Worm (Caenorhabditis elegans): ENCODE data around the gene col-173.

Gene col-173

DNA sequence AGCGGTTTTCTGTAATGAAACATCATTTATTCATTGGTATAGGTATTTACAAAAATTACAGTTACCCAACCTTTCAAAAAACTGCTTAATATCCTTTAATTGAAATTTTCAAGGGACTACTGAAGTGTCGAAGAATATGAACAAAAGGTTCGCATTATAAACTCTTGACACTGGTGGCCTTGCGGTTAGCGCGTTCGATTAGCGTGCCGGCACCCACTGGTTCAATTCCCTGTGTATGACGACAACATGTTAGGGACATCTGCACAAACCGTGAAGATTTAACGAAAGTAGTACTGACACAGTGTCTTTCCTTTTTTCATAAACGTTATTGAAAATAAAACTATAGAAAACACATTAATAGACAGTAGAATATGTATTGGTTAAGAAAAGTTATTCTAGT, 9.6 kb downstream of the col-173 start (continued):
- TF ChIP-seq lir-1 (GFP tag; conservative IDR thresholded peaks at IDR 0.05) (no peak), attf-6 (GFP tag; IDR thresholded peaks at IDR 0.05) (peak; percentile 79), rpc-1 (optimal IDR thresholded peaks at IDR 0.05) (peak; percentile 93), rpc-1 (tag; optimal IDR thresholded peaks at IDR 0.05) (peak; percentile 89), B0336.3 (GFP tag; IDR thresholded peaks at IDR 0.05) (no peak; the same call in none of the 2 replicates), lin-26 (GFP tag; IDR thresholded peaks at IDR 0.05) (peak; percentile 96), dpff-1 (tag; optimal IDR thresholded peaks at IDR 0.05) (no peak), somi-1 (GFP tag; optimal IDR thresholded peaks at IDR 0.05) (peak; percentile 69), ceh-58 (GFP tag; IDR thresholded peaks at IDR 0.05) (peak; percentile 82; the same call in 1 of the 2 replicates), ceh-27 (GFP tag; optimal IDR thresholded peaks at IDR 0.05) (peak; percentile 77), F39B2.1 (GFP tag; IDR thresholded peaks at IDR 0.05) (0 out of 2 replicates have a peak, but pooled peaks have one; percentile 31), ztf-28 (GFP tag; IDR thresholded peaks at IDR 0.05) (0 out of 2 replicates have a peak, but pooled peaks have one; percentile 44), F55B11.4 (tag; optimal IDR thresholded peaks at IDR 0.05; ENCODE audit: borderline replicate concordance, insufficient read depth) (peak; percentile 30), tbp1 (GFP tag; optimal IDR thresholded peaks at IDR 0.05) (peak; percentile 94), Y67H2A.10 (GFP tag; conservative IDR thresholded peaks at IDR 0.05) (0 out of 2 replicates have a peak, but pooled peaks have one; percentile 19), die-1 (tag; optimal IDR thresholded peaks at IDR 0.05) (peak; percentile 96), lin-35 (GFP tag; optimal IDR thresholded peaks at IDR 0.05) (peak in 1 of 3 experiments; percentile 76), pha-4 (tag; optimal IDR thresholded peaks at IDR 0.05) (no peak), ztf-22 (GFP tag; optimal IDR thresholded peaks at IDR 0.05) (peak; percentile 65), dox-1 (GFP tag; IDR thresholded peaks at IDR 0.05) (peak; percentile 90), tlf-1 (GFP tag; optimal IDR thresholded peaks at IDR 0.05) (peak; percentile 54), ets-4 (GFP tag; optimal IDR thresholded peaks at IDR 0.05) (peak; percentile 61), unc-62 (GFP tag; optimal IDR thresholded peaks at IDR 0.05) (no peak), lag-1 (GFP tag; IDR thresholded peaks at IDR 0.05) (no peak), mes-4 (tag; optimal IDR thresholded peaks at IDR 0.05) (peak; percentile 91), B0019.2 (GFP tag; conservative IDR thresholded peaks at IDR 0.05) (no peak), attf-5 (GFP tag; optimal IDR thresholded peaks at IDR 0.05) (peak; percentile 57), F37B4.10 (GFP tag; IDR thresholded peaks at IDR 0.05) (0 out of 2 replicates have a peak, but pooled peaks have one; percentile 42), ztf-26 (tag; optimal IDR thresholded peaks at IDR 0.05) (peak; percentile 65), bed-1 (GFP tag; IDR thresholded peaks at IDR 0.05) (0 out of 2 replicates have a peak, but pooled peaks have one; percentile 66), F57C9.4 (tag; optimal IDR thresholded peaks at IDR 0.05) (peak; percentile 33), madf-8 (GFP tag; conservative IDR thresholded peaks at IDR 0.05) (no peak), nhr-120 (GFP tag; IDR thresholded peaks at IDR 0.05) (peak; percentile 90; the same call in 1 of the 2 replicates), efl-1 (GFP tag; optimal IDR thresholded peaks at IDR 0.05) (peak; percentile 23), F33H1.4 (GFP tag; IDR thresholded peaks at IDR 0.05) (no peak), dpl-1 (GFP tag; optimal IDR thresholded peaks at IDR 0.05) (no peak), zfh-2 (GFP tag; conservative IDR thresholded peaks at IDR 0.05) (no peak), F23B12.7 (tag; optimal IDR thresholded peaks at IDR 0.05; ENCODE audit: insufficient read depth) (peak; percentile 57), F49E8.2 (tag; optimal IDR thresholded peaks at IDR 0.05; ENCODE audit: insufficient read depth) (peak; percentile 14), hmg-1.2 (GFP tag; IDR thresholded peaks at IDR 0.05) (peak; percentile 83), nfya-1 (tag; optimal IDR thresholded peaks at IDR 0.05; ENCODE audit: borderline replicate concordance, insufficient read depth) (no peak), F57A8.1 (GFP tag; optimal IDR thresholded peaks at IDR 0.05) (peak; percentile 89), sdz-38 (tag; optimal IDR thresholded peaks at IDR 0.05) (no peak), hlh-26 (GFP tag; conservative IDR thresholded peaks at IDR 0.05) (no peak), snpc-1.3 (tag; optimal IDR thresholded peaks at IDR 0.05; ENCODE audit: insufficient read depth) (peak; percentile 86), K11D2.4 (GFP tag; IDR thresholded peaks at IDR 0.05) (0 out of 2 replicates have a peak, but pooled peaks have one; percentile 47), egl-18 (GFP tag; IDR thresholded peaks at IDR 0.05) (no peak), sptf-2 (GFP tag; optimal IDR thresholded peaks at IDR 0.05) (peak; percentile 89)
